Worm (Caenorhabditis elegans) whole organism, young adult: ENCODE results near the gene chdh-1.
A peak's percentile ranks its signal among the peaks of the same experiment; 100 is the strongest.

Source experiments
- B0019.2 ChIP-seq: fragments of 200-800 bp; sonication (Bioruptor generic); conservative IDR thresholded peaks from 2 replicates; pipeline ENCODE4 v1.3.6; 2022; ENCODE audit warnings: missing genetic modification reagents, missing genetic modification characterization, missing compliant biosample characterization
- B0336.3 ChIP-seq: fragments of 200-800 bp; sonication (Bioruptor generic); IDR thresholded peaks from 2 replicates; pipeline ENCODE4 v1.3.6; 2022; ENCODE audit warnings: missing genetic modification characterization, missing compliant biosample characterization
- C17E4.6 ChIP-seq: fragments of 200-800 bp; sonication (Bioruptor generic); IDR thresholded peaks from 2 replicates; pipeline ENCODE4 v1.3.6; 2022; ENCODE audit warnings: missing genetic modification reagents, missing genetic modification characterization, missing compliant biosample characterization
- D2030.7 ChIP-seq: fragments of 200-800 bp; sonication (Bioruptor generic); IDR thresholded peaks from 2 replicates; pipeline ENCODE4 v1.3.6; 2022; ENCODE audit warnings: missing genetic modification reagents, missing genetic modification characterization, missing compliant biosample characterization
- F33H1.4 ChIP-seq: fragments of 200-800 bp; sonication (Bioruptor generic); IDR thresholded peaks from 2 replicates; pipeline ENCODE4 v1.3.6; 2022; ENCODE audit warnings: missing genetic modification reagents, missing genetic modification characterization, missing compliant biosample characterization
- F57A8.1 ChIP-seq: fragments of 200-800 bp; sonication (Bioruptor generic); optimal IDR thresholded peaks from 2 replicates; lab custom pipeline; 2018; ENCODE audit warnings: mild to moderate bottlenecking, missing genetic modification characterization, moderate library complexity, missing compliant biosample characterization
- Y79H2A.3 ChIP-seq: fragments of 200-800 bp; sonication (Bioruptor generic); conservative IDR thresholded peaks from 2 replicates; pipeline ENCODE4 v1.3.6; 2022; ENCODE audit warnings: missing genetic modification reagents, missing genetic modification characterization, missing compliant biosample characterization
- aptf-3 ChIP-seq: fragments of 200-800 bp; sonication (Bioruptor generic); IDR thresholded peaks from 2 replicates; pipeline ENCODE4 v1.3.6; 2022; ENCODE audit warnings: missing genetic modification characterization, missing compliant biosample characterization
- attf-5 ChIP-seq: fragments of 200-800 bp; sonication (Bioruptor generic); optimal IDR thresholded peaks from 2 replicates; lab custom pipeline; 2018; ENCODE audit warnings: mild to moderate bottlenecking, missing genetic modification characterization, missing compliant biosample characterization
- attf-6 ChIP-seq: fragments of 200-800 bp; sonication (Bioruptor generic); IDR thresholded peaks from 2 replicates; pipeline ENCODE4 v1.3.6; 2022; ENCODE audit warnings: missing genetic modification reagents, missing genetic modification characterization, missing compliant biosample characterization
- ccch-3 ChIP-seq: fragments of 200-800 bp; sonication (Bioruptor generic); optimal IDR thresholded peaks from 2 replicates; lab custom pipeline; 2018; ENCODE audit warnings: mild to moderate bottlenecking, missing genetic modification characterization, missing compliant biosample characterization
- ceh-27 ChIP-seq: fragments of 200-800 bp; sonication (Bioruptor generic); optimal IDR thresholded peaks from 2 replicates; lab custom pipeline; 2018; ENCODE audit warnings: mild to moderate bottlenecking, missing genetic modification characterization, moderate library complexity, missing compliant biosample characterization
- ceh-40 ChIP-seq: fragments of 200-800 bp; sonication (Bioruptor generic); IDR thresholded peaks from 2 replicates; pipeline ENCODE4 v1.3.6; 2022; ENCODE audit warnings: missing genetic modification characterization, missing compliant biosample characterization
- chd-7 ChIP-seq: sonication (generic microtip); optimal IDR thresholded peaks from 2 replicates; lab custom pipeline; 2016; ENCODE audit warnings: mild to moderate bottlenecking, missing genetic modification characterization, moderate library complexity, missing compliant biosample characterization
- efl-1 ChIP-seq: fragments of 150-350 bp; optimal IDR thresholded peaks from 2 replicates; lab custom pipeline; 2014; ENCODE audit warnings: missing biosample characterization, missing genetic modification reagents, missing genetic modification characterization
- ekl-4 ChIP-seq: fragments of 200-800 bp; sonication (Bioruptor generic); IDR thresholded peaks from 2 replicates; pipeline ENCODE4 v1.3.6; 2022; ENCODE audit warnings: missing genetic modification reagents, missing genetic modification characterization, missing compliant biosample characterization
- fkh-3 ChIP-seq: sonication (generic microtip); optimal IDR thresholded peaks from 2 replicates; lab custom pipeline; 2016; ENCODE audit warnings: mild to moderate bottlenecking, missing genetic modification characterization, missing compliant biosample characterization
- hlh-12 ChIP-seq: sonication (generic microtip); optimal IDR thresholded peaks from 2 replicates; lab custom pipeline; 2016; ENCODE audit warnings: missing genetic modification characterization, missing compliant biosample characterization
- lir-1 ChIP-seq: fragments of 200-800 bp; sonication (Bioruptor generic); conservative IDR thresholded peaks from 2 replicates; pipeline ENCODE4 v1.3.6; 2022; ENCODE audit warnings: missing genetic modification reagents, missing genetic modification characterization, missing compliant biosample characterization
- madf-10 ChIP-seq: sonication (generic microtip); optimal IDR thresholded peaks from 2 replicates; lab custom pipeline; 2016; ENCODE audit warnings: mild to moderate bottlenecking, missing genetic modification characterization, missing compliant biosample characterization
- madf-6 ChIP-seq: fragments of 200-800 bp; sonication (Bioruptor generic); IDR thresholded peaks from 2 replicates; pipeline ENCODE4 v1.3.6; 2022; ENCODE audit warnings: missing genetic modification reagents, missing genetic modification characterization, missing compliant biosample characterization
- mes-4 ChIP-seq: sonication (generic microtip); optimal IDR thresholded peaks from 2 replicates; lab custom pipeline; 2016; ENCODE audit warnings: missing genotype, missing genetic modification characterization, missing compliant biosample characterization
- nfyb-1 ChIP-seq: fragments of 200-800 bp; sonication (Bioruptor generic); IDR thresholded peaks from 2 replicates; pipeline ENCODE4 v1.3.6; 2022; ENCODE audit warnings: missing genetic modification reagents, missing genetic modification characterization, missing compliant biosample characterization
- nhr-27 ChIP-seq: fragments of 200-800 bp; sonication (Bioruptor generic); optimal IDR thresholded peaks from 2 replicates; lab custom pipeline; 2018; ENCODE audit warnings: mild to moderate bottlenecking, missing genetic modification characterization, moderate library complexity, missing compliant biosample characterization
- nhr-80 ChIP-seq: sonication (generic microtip); optimal IDR thresholded peaks from 2 replicates; lab custom pipeline; 2016; ENCODE audit warnings: missing genetic modification characterization, missing compliant biosample characterization
- pha-4 ChIP-seq: fragments of 150-350 bp; sonication (generic microtip); optimal IDR thresholded peaks from 2 replicates; lab custom pipeline; 2014; ENCODE audit warnings: missing biosample characterization, missing genetic modification reagents, missing genetic modification characterization
- rec-8 ChIP-seq, 2 experiments: sonication (generic microtip); optimal IDR thresholded peaks; 2 replicates each; lab custom pipeline; 2016; ENCODE audit warnings: mild to moderate bottlenecking in 2 of 2, missing genetic modification characterization in 2 of 2, missing genetic modification reagents in 2 of 2, missing genotype in 2 of 2, missing biosample characterization in 1 of 2, missing compliant biosample characterization in 1 of 2, moderate library complexity in 1 of 2
- rpc-1 ChIP-seq, 2 experiments: fragments of 150-350 bp in 1 of 2; sonication (generic microtip) in 1 of 2; optimal IDR thresholded peaks; 2 replicates each; lab custom pipeline; 2014 to 2018; ENCODE audit warnings: missing biosample characterization in 1 of 2, missing genetic modification characterization in 1 of 2, missing genetic modification reagents in 1 of 2, missing genotype in 1 of 2
- snpc-1.3 ChIP-seq: sonication (generic microtip); optimal IDR thresholded peaks from 2 replicates; lab custom pipeline; 2017; ENCODE audit warnings: missing genetic modification characterization, mild to moderate bottlenecking, missing compliant biosample characterization, antibody characterized with exemption, moderate library complexity, missing genotype, missing genetic modification reagents; ENCODE audit not compliant: insufficient read depth
- somi-1 ChIP-seq: fragments of 200-800 bp; sonication (Bioruptor generic); optimal IDR thresholded peaks from 2 replicates; lab custom pipeline; 2018; ENCODE audit warnings: mild to moderate bottlenecking, missing genetic modification characterization, missing compliant biosample characterization
- ztf-18 ChIP-seq: sonication (generic microtip); optimal IDR thresholded peaks from 2 replicates; lab custom pipeline; 2016; ENCODE audit warnings: missing genotype, mild to moderate bottlenecking, missing genetic modification characterization, missing compliant biosample characterization
- ztf-28 ChIP-seq: fragments of 200-800 bp; sonication (Bioruptor generic); IDR thresholded peaks from 2 replicates; pipeline ENCODE4 v1.3.6; 2022; ENCODE audit warnings: missing genetic modification reagents, missing genetic modification characterization, missing compliant biosample characterization
- ztf-3 ChIP-seq: fragments of 200-800 bp; sonication (Bioruptor generic); optimal IDR thresholded peaks from 2 replicates; lab custom pipeline; 2018; ENCODE audit warnings: mild to moderate bottlenecking, missing genetic modification characterization, missing compliant biosample characterization

The chdh-1 gene

ce11 chrII:8710317-8710716, 11.6 kb upstream of the chdh-1 start, which contains the start of gene srg-15:
TSS of gene srg-15 (minus strand) at chrII:8710417.
- TF ChIP-seq snpc-1.3 (tag; lab: Kevin White, UChicago) = no peak
- no peak for TF ChIP-seq attf-5 (GFP tag; lab: Kevin White, UChicago)
- no peak for TF ChIP-seq ccch-3 (GFP tag; lab: Kevin White, UChicago)
- no peak for TF ChIP-seq B0019.2
- no peak for TF ChIP-seq lir-1

ce11 chrII:8707024-8707423, 8.3 kb upstream of the chdh-1 start, which contains the start of gene cup-16:
TSS of gene cup-16 (plus strand) at chrII:8707155.
- TF ChIP-seq mes-4 (no peak), hlh-12 (no peak), chd-7 (no peak), somi-1 (GFP tag; lab: Kevin White, UChicago) (peak; percentile 49), ztf-18 (tag; lab: Kevin White, UChicago) (no peak), F57A8.1 (GFP tag; lab: Kevin White, UChicago) (no peak), D2030.7 (GFP tag; lab: Robert Waterston, UW) (no peak)

ce11 chrII:8704413-8704874, 5.7 kb upstream of the chdh-1 start, which contains the start of gene prx-5:
TSS of gene prx-5 (plus strand) at chrII:8704824.
- peak; percentile 16 for TF ChIP-seq nhr-80 (tag; lab: Kevin White, UChicago)
- no peak for TF ChIP-seq ceh-40 (GFP tag; lab: Robert Waterston, UW)
- no peak for TF ChIP-seq rec-8 (tag; optimal IDR thresholded peaks at IDR 0.05; lab: Kevin White, UChicago)
- no peak for TF ChIP-seq ztf-3 (GFP tag; lab: Kevin White, UChicago)
- TF ChIP-seq efl-1 (GFP tag; lab: Kevin White, UChicago) = no peak

- no peak for TF ChIP-seq attf-6 (GFP tag; lab: Robert Waterston, UW)
- no peak for TF ChIP-seq C17E4.6 (GFP tag; lab: Robert Waterston, UW)
- TF ChIP-seq F33H1.4 (GFP tag; lab: Robert Waterston, UW) = no peak
- TF ChIP-seq B0336.3 (GFP tag; lab: Robert Waterston, UW) = no peak
- TF ChIP-seq fkh-3 (tag; lab: Kevin White, UChicago) = no peak
- no peak for TF ChIP-seq B0019.2
- TF ChIP-seq madf-6 (GFP tag; lab: Robert Waterston, UW) = no peak
- TF ChIP-seq ztf-28 = no peak
- no peak for TF ChIP-seq ztf-18 (tag; lab: Kevin White, UChicago)
- no peak for TF ChIP-seq pha-4 (tag; lab: Kevin White, UChicago)
- no peak for TF ChIP-seq ceh-27 (GFP tag; lab: Kevin White, UChicago)
- no peak for TF ChIP-seq ekl-4 (GFP tag; lab: Robert Waterston, UW)
- no peak for TF ChIP-seq nhr-27 (tag; lab: Kevin White, UChicago)
- no peak for TF ChIP-seq rpc-1 (optimal IDR thresholded peaks at IDR 0.05; lab: Kevin White, UChicago)
- no peak for TF ChIP-seq rpc-1 (tag; optimal IDR thresholded peaks at IDR 0.05; lab: Kevin White, UChicago)
- no peak for TF ChIP-seq Y79H2A.3 (GFP tag; lab: Robert Waterston, UW)
- no peak for TF ChIP-seq aptf-3 (GFP tag; lab: Robert Waterston, UW)
- no peak for TF ChIP-seq hlh-12
- no peak for TF ChIP-seq madf-10
- TF ChIP-seq nfyb-1 = no peak
These were observed 5.0 kb upstream of the chdh-1 start, which contains the start of gene ceh-7 for ce11 chrII:8703729-8704128. TSS of gene ceh-7 (minus strand) at chrII:8703829.
